ENCODE assay signal across 2 worm cellular contexts in genomic region chrV:8406911-8407310, ce11.
TF ChIP-seq lines count a peak whose summit lies in the region.

No protein-coding gene starts in this region.

TF ChIP-seq in whole organism, L1 larva, 84 proteins besides CTCF, POLR2A, EP300 and RAD21 (continued from another document):
- TF ChIP-seq isw-1 (GFP tag; IDR thresholded peaks at IDR 0.05; lab: Robert Waterston, UW) (no peak), C16A3.4 (tag; optimal IDR thresholded peaks at IDR 0.05; lab: Kevin White, UChicago) (peak; percentile 27), C34B4.2 (tag; optimal IDR thresholded peaks at IDR 0.05; lab: Kevin White, UChicago) (no peak), lin-35 (GFP tag; optimal IDR thresholded peaks at IDR 0.05; lab: Kevin White, UChicago) (peak in 1 of 2 experiments; percentile 49), efl-1 (optimal IDR thresholded peaks at IDR 0.05; lab: Kevin White, UChicago) (no peak), efl-1 (GFP tag; optimal IDR thresholded peaks at IDR 0.05 in 1 of 2; lab: Kevin White, UChicago) (no peak), hpl-2 (GFP tag; optimal IDR thresholded peaks at IDR 0.05; lab: Kevin White, UChicago) (no peak), elt-2 (tag; optimal IDR thresholded peaks at IDR 0.05; lab: Kevin White, UChicago) (no peak), hlh-17 (GFP tag; optimal IDR thresholded peaks at IDR 0.05; lab: Kevin White, UChicago; ENCODE audit: borderline replicate concordance) (no peak), ets-5 (GFP tag; IDR thresholded peaks at IDR 0.05; lab: Robert Waterston, UW) (no peak), nhr-76 (tag; optimal IDR thresholded peaks at IDR 0.05; lab: Kevin White, UChicago) (no peak), skn-1 (tag; optimal IDR thresholded peaks at IDR 0.05; lab: Kevin White, UChicago) (no peak), fkh-4 (tag; optimal IDR thresholded peaks at IDR 0.05; lab: Kevin White, UChicago; ENCODE audit: borderline replicate concordance) (no peak), jun-1 (tag; optimal IDR thresholded peaks at IDR 0.05; lab: Kevin White, UChicago) (no peak), snpc-4 (tag; optimal IDR thresholded peaks at IDR 0.05; lab: Kevin White, UChicago) (no peak), snu-23 (GFP tag; optimal IDR thresholded peaks at IDR 0.05; lab: Kevin White, UChicago) (peak; percentile 59), pag-3 (tag; optimal IDR thresholded peaks at IDR 0.05; lab: Kevin White, UChicago; ENCODE audit: borderline replicate concordance, insufficient read depth) (peak; percentile 80), grh-1 (GFP tag; IDR thresholded peaks at IDR 0.05; lab: Robert Waterston, UW) (no peak), lir-3 (tag; optimal IDR thresholded peaks at IDR 0.05; lab: Kevin White, UChicago; ENCODE audit: poor library complexity) (no peak), swsn-7 (tag; optimal IDR thresholded peaks at IDR 0.05; lab: Kevin White, UChicago) (no peak), mep-1 (tag; optimal IDR thresholded peaks at IDR 0.05; lab: Kevin White, UChicago) (peak; percentile 35), tbx-2 (tag; optimal IDR thresholded peaks at IDR 0.05; lab: Kevin White, UChicago) (no peak), pax-3 (tag; optimal IDR thresholded peaks at IDR 0.05; lab: Kevin White, UChicago) (no peak), nhr-20 (tag; optimal IDR thresholded peaks at IDR 0.05; lab: Kevin White, UChicago) (peak; percentile 65), aha-1 (tag; optimal IDR thresholded peaks at IDR 0.05; lab: Kevin White, UChicago) (no peak), nhr-19 (GFP tag; conservative IDR thresholded peaks at IDR 0.05; lab: Robert Waterston, UW) (no peak), xbp-1 (tag; optimal IDR thresholded peaks at IDR 0.05; lab: Kevin White, UChicago) (no peak), hlh-4 (tag; optimal IDR thresholded peaks at IDR 0.05; lab: Kevin White, UChicago) (no peak), nhr-84 (tag; optimal IDR thresholded peaks at IDR 0.05; lab: Kevin White, UChicago) (no peak), ceh-90 (tag; optimal IDR thresholded peaks at IDR 0.05; lab: Kevin White, UChicago) (no peak), nhr-28 (tag; optimal IDR thresholded peaks at IDR 0.05; lab: Kevin White, UChicago) (no peak), nhr-11 (tag; optimal IDR thresholded peaks at IDR 0.05; lab: Kevin White, UChicago) (no peak), fkh-10 (GFP tag; optimal IDR thresholded peaks at IDR 0.05; lab: Kevin White, UChicago) (no peak), mdl-1 (tag; optimal IDR thresholded peaks at IDR 0.05; lab: Kevin White, UChicago) (peak in 1 of 2 experiments; percentile 6), lin-14 (GFP tag; optimal IDR thresholded peaks at IDR 0.05; lab: Kevin White, UChicago) (peak; percentile 88), nhr-90 (tag; optimal IDR thresholded peaks at IDR 0.05; lab: Kevin White, UChicago; ENCODE audit: poor library complexity) (peak; percentile 27), Y116A8C.19 (tag; optimal IDR thresholded peaks at IDR 0.05; lab: Kevin White, UChicago; ENCODE audit: borderline replicate concordance) (no peak), ces-1 (GFP tag; optimal IDR thresholded peaks at IDR 0.05; lab: Kevin White, UChicago) (no peak), unc-98 (GFP tag; IDR thresholded peaks at IDR 0.05; lab: Robert Waterston, UW) (no peak), nhr-77 (tag; optimal IDR thresholded peaks at IDR 0.05; lab: Kevin White, UChicago) (no peak), sox-4 (tag; optimal IDR thresholded peaks at IDR 0.05; lab: Kevin White, UChicago) (no peak), nhr-12 (tag; optimal IDR thresholded peaks at IDR 0.05; lab: Kevin White, UChicago) (no peak), fos-1 (tag; optimal IDR thresholded peaks at IDR 0.05; lab: Kevin White, UChicago) (no peak), pqm-1 (tag; optimal IDR thresholded peaks at IDR 0.05; lab: Kevin White, UChicago) (no peak), efl-3 (GFP tag; optimal IDR thresholded peaks at IDR 0.05; lab: Kevin White, UChicago) (no peak), ceh-63 (GFP tag; optimal IDR thresholded peaks at IDR 0.05; lab: Kevin White, UChicago) (no peak), sup-37 (GFP tag; optimal IDR thresholded peaks at IDR 0.05; lab: Kevin White, UChicago) (no peak), alr-1 (tag; optimal IDR thresholded peaks at IDR 0.05; lab: Kevin White, UChicago; ENCODE audit: borderline replicate concordance) (no peak), F16B12.6 (tag; optimal IDR thresholded peaks at IDR 0.05; lab: Kevin White, UChicago) (no peak), ztf-4 (tag; optimal IDR thresholded peaks at IDR 0.05; lab: Kevin White, UChicago) (no peak), fkh-8 (tag; optimal IDR thresholded peaks at IDR 0.05; lab: Kevin White, UChicago) (no peak), ceh-8 (GFP tag; optimal IDR thresholded peaks at IDR 0.05; lab: Kevin White, UChicago) (no peak), dsc-1 (tag; optimal IDR thresholded peaks at IDR 0.05; lab: Kevin White, UChicago) (no peak), nhr-71 (tag; optimal IDR thresholded peaks at IDR 0.05; lab: Kevin White, UChicago) (peak; percentile 30), mef-2 (tag; optimal IDR thresholded peaks at IDR 0.05; lab: Kevin White, UChicago) (no peak), vab-15 (tag; optimal IDR thresholded peaks at IDR 0.05; lab: Kevin White, UChicago) (no peak), lsy-2 (tag; optimal IDR thresholded peaks at IDR 0.05; lab: Kevin White, UChicago) (peak in 1 of 2 experiments; percentile 19), zag-1 (tag; optimal IDR thresholded peaks at IDR 0.05; lab: Kevin White, UChicago) (no peak)

TF ChIP-seq in whole organism, L4 larva, 104 proteins besides CTCF, POLR2A, EP300 and RAD21 (continued from another document):
- TF ChIP-seq mxl-3 (GFP tag; optimal IDR thresholded peaks at IDR 0.05; lab: Kevin White, UChicago) (peak; percentile 16), ama-1 (optimal IDR thresholded peaks at IDR 0.05; lab: Kevin White, UChicago) (no peak), ZK546.5 (tag; optimal IDR thresholded peaks at IDR 0.05; lab: Kevin White, UChicago) (no peak), hlh-11 (tag; optimal IDR thresholded peaks at IDR 0.05; lab: Kevin White, UChicago) (peak; percentile 18), aha-1 (tag; lab: Kevin White, UChicago) (no peak), lin-1 (GFP tag; IDR thresholded peaks at IDR 0.05; lab: Robert Waterston, UW) (no peak)
